Worm (Caenorhabditis elegans): ENCODE data around the gene F57G12.2.

Gene F57G12.2

DNA sequence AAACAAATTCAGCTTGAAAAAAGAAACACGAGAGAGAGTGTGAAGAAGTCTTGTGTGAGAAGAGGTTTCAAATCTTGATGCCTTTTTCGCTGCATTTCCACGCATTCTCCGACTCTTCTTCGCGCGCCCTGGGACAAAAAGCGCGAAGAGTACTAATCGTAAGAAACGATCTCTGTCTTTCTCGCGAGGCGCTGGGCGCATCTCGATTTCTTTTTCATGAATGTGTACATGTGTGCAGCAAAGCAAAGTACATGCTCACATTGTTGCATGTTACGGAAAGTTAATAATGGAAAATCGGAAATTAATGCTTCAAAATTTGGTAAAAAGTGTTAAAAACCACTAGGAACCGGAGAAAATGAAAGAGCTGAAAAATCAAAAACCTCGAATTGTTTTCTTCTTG lies 17.7 kb upstream of the F57G12.2 start:
- TF ChIP-seq ama-1 (optimal IDR thresholded peaks at IDR 0.05): no peak
- TF ChIP-seq snpc-4 (tag; optimal IDR thresholded peaks at IDR 0.05): no peak
- peak; percentile 21 for TF ChIP-seq sem-4 (tag; optimal IDR thresholded peaks at IDR 0.05)
- no peak for TF ChIP-seq nhr-12 (tag; optimal IDR thresholded peaks at IDR 0.05)
- no peak for TF ChIP-seq ztf-1 (GFP tag; conservative IDR thresholded peaks at IDR 0.05)
- peak; percentile 3 for TF ChIP-seq unc-55 (GFP tag; optimal IDR thresholded peaks at IDR 0.05)
- no peak for TF ChIP-seq ZK546.5 (tag; optimal IDR thresholded peaks at IDR 0.05)
- no peak for TF ChIP-seq sma-3 (GFP tag; optimal IDR thresholded peaks at IDR 0.05)
- TF ChIP-seq nhr-237 (tag; optimal IDR thresholded peaks at IDR 0.05): no peak
- no peak for TF ChIP-seq lsy-2 (tag; optimal IDR thresholded peaks at IDR 0.05)
- no peak for TF ChIP-seq nhr-129 (tag; optimal IDR thresholded peaks at IDR 0.05)
- TF ChIP-seq nhr-23 (tag; optimal IDR thresholded peaks at IDR 0.05): no peak
- TF ChIP-seq Y55F3AM.14 (GFP tag; optimal IDR thresholded peaks at IDR 0.05): no peak
- no peak for TF ChIP-seq dmd-4 (tag; optimal IDR thresholded peaks at IDR 0.05)
- TF ChIP-seq alr-1 (tag; optimal IDR thresholded peaks at IDR 0.05): no peak

DNA sequence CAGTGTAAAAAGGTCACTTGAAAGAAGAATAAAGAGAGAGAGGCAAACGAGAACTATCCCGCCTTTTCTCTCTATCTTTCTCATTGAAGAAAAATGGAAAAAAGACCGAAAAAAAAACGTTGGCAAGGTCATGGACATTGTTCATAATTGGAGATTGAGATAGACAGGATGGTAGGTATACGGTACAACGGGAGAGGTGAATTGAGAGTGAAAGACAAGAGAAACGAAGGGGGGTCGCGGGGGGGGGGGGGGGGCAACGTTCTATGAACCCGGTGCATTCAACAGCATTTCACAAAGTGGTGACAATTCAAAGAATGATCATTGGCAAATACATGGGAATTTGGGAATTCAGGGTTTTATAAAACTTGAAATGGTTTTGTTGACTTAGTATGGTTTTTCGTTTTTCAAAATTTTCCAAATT lies 17.0 kb upstream of the F57G12.2 start:
- peak; percentile 45 for TF ChIP-seq crh-2 (tag; optimal IDR thresholded peaks at IDR 0.05)
- TF ChIP-seq elt-3 (tag; optimal IDR thresholded peaks at IDR 0.05): no peak
- TF ChIP-seq nhr-25 (tag; optimal IDR thresholded peaks at IDR 0.05): peak; percentile 68

DNA sequence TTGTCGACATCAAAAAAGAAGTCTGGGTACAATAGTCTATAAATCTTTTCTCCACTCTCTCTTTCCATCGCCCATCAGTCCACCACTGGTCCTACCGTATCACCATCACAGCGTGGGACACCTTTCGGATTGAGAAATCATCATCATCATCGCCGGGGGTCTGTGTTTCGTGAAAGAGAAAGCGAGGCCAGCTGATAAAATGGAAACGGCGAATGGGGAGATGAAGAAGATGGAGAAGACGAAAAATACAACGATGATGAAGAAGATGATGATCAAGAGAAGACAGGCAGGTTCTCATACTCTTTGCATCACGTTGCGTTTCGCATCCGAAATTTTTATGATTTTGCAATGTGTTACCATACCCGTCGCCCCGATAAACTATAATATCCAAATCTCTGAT lies 16.5 kb upstream of the F57G12.2 start:
- TF ChIP-seq ztf-1 (GFP tag; conservative IDR thresholded peaks at IDR 0.05) (no peak), mbf-1 (tag; optimal IDR thresholded peaks at IDR 0.05) (no peak), ama-1 (optimal IDR thresholded peaks at IDR 0.05) (no peak), sma-9 (GFP tag; optimal IDR thresholded peaks at IDR 0.05) (peak; percentile 69), sma-9 (tag; optimal IDR thresholded peaks at IDR 0.05) (no peak), unc-62 (GFP tag; optimal IDR thresholded peaks at IDR 0.05) (no peak), nhr-21 (tag; optimal IDR thresholded peaks at IDR 0.05) (peak; percentile 78), Y55F3AM.14 (GFP tag; optimal IDR thresholded peaks at IDR 0.05) (no peak), ZK546.5 (tag; optimal IDR thresholded peaks at IDR 0.05) (no peak), lin-13 (GFP tag; optimal IDR thresholded peaks at IDR 0.05) (no peak), lin-39 (tag; optimal IDR thresholded peaks at IDR 0.05) (no peak), zag-1 (tag; optimal IDR thresholded peaks at IDR 0.05) (no peak), nhr-11 (tag; optimal IDR thresholded peaks at IDR 0.05) (no peak), sem-4 (tag; optimal IDR thresholded peaks at IDR 0.05) (no peak), dmd-4 (tag; optimal IDR thresholded peaks at IDR 0.05) (no peak), crh-2 (tag; optimal IDR thresholded peaks at IDR 0.05) (no peak), peb-1 (tag; optimal IDR thresholded peaks at IDR 0.05) (no peak), nhr-129 (tag; optimal IDR thresholded peaks at IDR 0.05) (peak; percentile 55), nhr-12 (tag; optimal IDR thresholded peaks at IDR 0.05) (no peak), mab-5 (tag; optimal IDR thresholded peaks at IDR 0.05) (no peak), nhr-10 (tag; optimal IDR thresholded peaks at IDR 0.05) (no peak), gmeb-1 (tag; optimal IDR thresholded peaks at IDR 0.05) (no peak), unc-39 (tag; optimal IDR thresholded peaks at IDR 0.05) (no peak), nhr-77 (tag; optimal IDR thresholded peaks at IDR 0.05) (no peak), elt-1 (tag; optimal IDR thresholded peaks at IDR 0.05) (no peak), snpc-4 (tag; optimal IDR thresholded peaks at IDR 0.05) (no peak), nhr-6 (tag; optimal IDR thresholded peaks at IDR 0.05) (no peak), egl-27 (tag; optimal IDR thresholded peaks at IDR 0.05) (peak; percentile 24), sma-3 (GFP tag; optimal IDR thresholded peaks at IDR 0.05) (peak; percentile 51), C34F6.9 (tag; optimal IDR thresholded peaks at IDR 0.05) (no peak), ceh-16 (tag; optimal IDR thresholded peaks at IDR 0.05) (peak; percentile 38), ztf-4 (tag; optimal IDR thresholded peaks at IDR 0.05) (no peak), lsy-2 (tag; optimal IDR thresholded peaks at IDR 0.05) (peak in 1 of 2 experiments; percentile 33), lin-11 (tag; optimal IDR thresholded peaks at IDR 0.05) (no peak), blmp-1 (tag; optimal IDR thresholded peaks at IDR 0.05; ENCODE audit: insufficient read depth) (peak; percentile 92), nhr-25 (tag; optimal IDR thresholded peaks at IDR 0.05) (peak; percentile 75), F13H6.1 (tag; optimal IDR thresholded peaks at IDR 0.05) (peak; percentile 29), nhr-237 (tag; optimal IDR thresholded peaks at IDR 0.05) (no peak), nhr-23 (tag; optimal IDR thresholded peaks at IDR 0.05) (no peak), fos-1 (tag; optimal IDR thresholded peaks at IDR 0.05) (peak; percentile 42), ceh-82 (tag; optimal IDR thresholded peaks at IDR 0.05) (no peak), aly-2 (tag; optimal IDR thresholded peaks at IDR 0.05) (no peak), ztf-11 (tag; optimal IDR thresholded peaks at IDR 0.05) (no peak), alr-1 (tag; optimal IDR thresholded peaks at IDR 0.05) (no peak), R02D3.7 (tag; optimal IDR thresholded peaks at IDR 0.05) (no peak), skn-1 (tag; optimal IDR thresholded peaks at IDR 0.05) (no peak), mdl-1 (tag; optimal IDR thresholded peaks at IDR 0.05) (no peak), elt-3 (tag; optimal IDR thresholded peaks at IDR 0.05) (no peak), unc-55 (GFP tag; optimal IDR thresholded peaks at IDR 0.05) (no peak)

All from whole organism, L2 larva.